Fruit fly (Drosophila melanogaster) whole organism, embryonic: ENCODE data around the gene Gclc.

Experiments used
- Abd-B ChIP-seq: fragments of 200-800 bp; sonication (Bioruptor generic); optimal IDR thresholded peaks from 2 replicates; lab custom pipeline; 2018; ENCODE audit warnings: missing biosample characterization, mild to moderate bottlenecking, missing genetic modification characterization, moderate library complexity
- Adf1 ChIP-seq: fragments of 200-800 bp; sonication (Bioruptor generic); IDR thresholded peaks from 2 replicates; pipeline ENCODE4 v1.3.6; 2022; ENCODE audit warnings: missing biosample characterization, missing genetic modification characterization
- C15 ChIP-seq: fragments of 200-800 bp; sonication (Bioruptor generic); IDR thresholded peaks from 3 replicates; pipeline ENCODE4 v1.3.6; 2022; ENCODE audit warnings: missing biosample characterization, missing genetic modification characterization
- CG12659 ChIP-seq: fragments of 200-800 bp; sonication (Bioruptor generic); optimal IDR thresholded peaks from 3 replicates; lab custom pipeline; 2017; ENCODE audit warnings: mild to moderate bottlenecking, missing biosample characterization, missing genetic modification reagents, missing genetic modification characterization
- CG13775 ChIP-seq: fragments of 200-800 bp; sonication (Bioruptor generic); optimal IDR thresholded peaks from 3 replicates; lab custom pipeline; 2017; ENCODE audit warnings: missing biosample characterization, mild to moderate bottlenecking, missing genetic modification characterization
- CG15514 ChIP-seq: fragments of 200-800 bp; sonication (Bioruptor generic); optimal IDR thresholded peaks from 3 replicates; lab custom pipeline; 2017; ENCODE audit warnings: missing biosample characterization, missing genetic modification characterization, mild to moderate bottlenecking, moderate library complexity, missing genetic modification reagents
- CG17802 ChIP-seq: fragments of 200-800 bp; sonication (Bioruptor generic); optimal IDR thresholded peaks from 2 replicates; lab custom pipeline; 2018; ENCODE audit warnings: missing biosample characterization, mild to moderate bottlenecking, missing genetic modification characterization, moderate library complexity
- CG2199 ChIP-seq: fragments of 200-800 bp; sonication (Bioruptor generic); IDR thresholded peaks from 3 replicates; pipeline ENCODE4 v1.3.6; 2022; ENCODE audit warnings: missing biosample characterization, missing genetic modification characterization
- CG2678 ChIP-seq: fragments of 200-800 bp; sonication (Bioruptor generic); optimal IDR thresholded peaks from 3 replicates; lab custom pipeline; 2019; ENCODE audit warnings: missing biosample characterization, mild to moderate bottlenecking, missing genetic modification characterization, moderate library complexity
- CG30403 ChIP-seq: fragments of 200-800 bp; sonication (Bioruptor generic); optimal IDR thresholded peaks from 3 replicates; lab custom pipeline; 2016; ENCODE audit warnings: missing biosample characterization, missing genetic modification characterization
- CG33213 ChIP-seq: fragments of 200-800 bp; sonication (Bioruptor generic); optimal IDR thresholded peaks from 3 replicates; lab custom pipeline; 2016; ENCODE audit warnings: missing biosample characterization, missing genetic modification characterization
- CG34422 ChIP-seq: fragments of 200-800 bp; sonication (Bioruptor generic); IDR thresholded peaks from 3 replicates; pipeline ENCODE4 v1.3.6; 2022; ENCODE audit warnings: missing biosample characterization, missing genetic modification characterization
- CG4820 ChIP-seq: fragments of 200-800 bp; sonication (Bioruptor generic); optimal IDR thresholded peaks from 3 replicates; lab custom pipeline; 2016; ENCODE audit warnings: missing biosample characterization, missing genetic modification characterization
- CG7963 ChIP-seq: fragments of 200-800 bp; sonication (Bioruptor generic); IDR thresholded peaks from 3 replicates; pipeline ENCODE4 v1.3.6; 2022; ENCODE audit warnings: missing biosample characterization, missing genetic modification characterization; ENCODE audit not compliant: partially characterized antibody
- CG9215 ChIP-seq: fragments of 200-800 bp; sonication (Bioruptor generic); IDR thresholded peaks from 2 replicates; pipeline ENCODE4 v1.3.6; 2022; ENCODE audit warnings: missing biosample characterization, missing genetic modification characterization
- CG9817 ChIP-seq: fragments of 200-800 bp; sonication (Bioruptor generic); optimal IDR thresholded peaks from 2 replicates; lab custom pipeline; 2018; ENCODE audit warnings: missing biosample characterization, mild to moderate bottlenecking, missing genetic modification characterization, moderate library complexity
- Chrac-16 ChIP-seq: fragments of 200-800 bp; sonication (Bioruptor generic); optimal IDR thresholded peaks from 3 replicates; lab custom pipeline; 2016; ENCODE audit warnings: missing biosample characterization, missing genetic modification characterization
- Dip3 ChIP-seq: fragments of 200-800 bp; sonication (Bioruptor generic); optimal IDR thresholded peaks from 3 replicates; lab custom pipeline; 2016; ENCODE audit warnings: missing biosample characterization, missing genetic modification characterization
- H2.0 ChIP-seq: fragments of 200-800 bp; sonication (Bioruptor generic); IDR thresholded peaks from 2 replicates; pipeline ENCODE4 v1.3.6; 2022; ENCODE audit warnings: missing biosample characterization, missing genetic modification characterization
- HLH54F ChIP-seq: fragments of 200-800 bp; sonication (Bioruptor generic); optimal IDR thresholded peaks from 3 replicates; lab custom pipeline; 2016; ENCODE audit warnings: missing biosample characterization, missing genetic modification characterization
- Hand ChIP-seq: fragments of 200-800 bp; sonication (Bioruptor generic); optimal IDR thresholded peaks from 2 replicates; lab custom pipeline; 2017; ENCODE audit warnings: mild to moderate bottlenecking, missing biosample characterization, missing genetic modification reagents, missing genetic modification characterization
- HmgD ChIP-seq: fragments of 200-800 bp; sonication (Bioruptor generic); optimal IDR thresholded peaks from 3 replicates; lab custom pipeline; 2016; ENCODE audit warnings: missing biosample characterization, missing genetic modification characterization
- Hr51 ChIP-seq, 2 experiments: fragments of 200-800 bp; sonication (Bioruptor generic); optimal IDR thresholded peaks; 2 replicates in 1 of 2; 3 replicates in 1 of 2; lab custom pipeline; 2016 to 2018; ENCODE audit warnings: missing biosample characterization in 2 of 2, missing genetic modification characterization in 2 of 2, mild to moderate bottlenecking in 1 of 2, moderate library complexity in 1 of 2
- Kr ChIP-seq: fragments of 200-800 bp; sonication (Bioruptor generic); optimal IDR thresholded peaks from 2 replicates; lab custom pipeline; 2017; ENCODE audit warnings: missing biosample characterization, mild to moderate bottlenecking, missing genetic modification characterization
- MBD-R2 ChIP-seq: fragments of 200-800 bp; sonication (Bioruptor generic); IDR thresholded peaks from 2 replicates; pipeline ENCODE4 v1.3.6; 2022; ENCODE audit warnings: missing biosample characterization, missing genetic modification characterization
- MESR4 ChIP-seq: fragments of 200-800 bp; sonication (Bioruptor generic); optimal IDR thresholded peaks from 2 replicates; lab custom pipeline; 2018; ENCODE audit warnings: missing biosample characterization, mild to moderate bottlenecking, missing genetic modification characterization, moderate library complexity
- Max ChIP-seq: fragments of 200-800 bp; sonication (Bioruptor generic); optimal IDR thresholded peaks from 2 replicates; lab custom pipeline; 2016; ENCODE audit warnings: missing biosample characterization, mild to moderate bottlenecking, missing genetic modification characterization
- Meics ChIP-seq: fragments of 200-800 bp; sonication (Bioruptor generic); optimal IDR thresholded peaks from 2 replicates; lab custom pipeline; 2017; ENCODE audit warnings: missing biosample characterization, mild to moderate bottlenecking, missing genetic modification characterization
- Myb ChIP-seq: fragments of 200-800 bp; sonication (Bioruptor generic); optimal IDR thresholded peaks from 2 replicates; lab custom pipeline; 2016; ENCODE audit warnings: missing biosample characterization, missing genetic modification characterization
- NC2β ChIP-seq: fragments of 200-800 bp; sonication (Bioruptor generic); optimal IDR thresholded peaks from 2 replicates; lab custom pipeline; 2016; ENCODE audit warnings: missing biosample characterization, missing genetic modification characterization
- Oaz ChIP-seq: fragments of 200-800 bp; sonication (Bioruptor generic); IDR thresholded peaks from 2 replicates; pipeline ENCODE4 v1.3.6; 2022; ENCODE audit warnings: missing biosample characterization, missing genetic modification characterization
- Pdp1 ChIP-seq, 2 experiments: fragments of 200-800 bp; sonication (Bioruptor generic); optimal IDR thresholded peaks; 3 replicates each; lab custom pipeline; 2016; ENCODE audit warnings: missing biosample characterization in 2 of 2, missing genetic modification characterization in 2 of 2, mild to moderate bottlenecking in 1 of 2, moderate library complexity in 1 of 2
- Poxn ChIP-seq: fragments of 200-800 bp; sonication (Bioruptor generic); IDR thresholded peaks from 2 replicates; pipeline ENCODE4 v1.3.6; 2022; ENCODE audit warnings: missing biosample characterization, missing genetic modification characterization
- Sox102F ChIP-seq: fragments of 200-800 bp; sonication (Bioruptor generic); optimal IDR thresholded peaks from 2 replicates; lab custom pipeline; 2018; ENCODE audit warnings: missing biosample characterization, mild to moderate bottlenecking, missing genetic modification characterization, moderate library complexity
- bigmax ChIP-seq: fragments of 200-800 bp; sonication (Bioruptor generic); optimal IDR thresholded peaks from 2 replicates; lab custom pipeline; 2018; ENCODE audit warnings: missing biosample characterization, mild to moderate bottlenecking, missing genetic modification characterization
- crc ChIP-seq: fragments of 200-800 bp; sonication (Bioruptor generic); optimal IDR thresholded peaks from 2 replicates; lab custom pipeline; 2016; ENCODE audit warnings: missing biosample characterization, missing genetic modification characterization
- dpn ChIP-seq, 2 experiments: fragments of 200-800 bp; sonication (Bioruptor generic); optimal IDR thresholded peaks; 3 replicates each; lab custom pipeline; 2016; ENCODE audit warnings: missing biosample characterization in 2 of 2, missing genetic modification characterization in 2 of 2
- gfzf ChIP-seq: fragments of 200-800 bp; sonication (Bioruptor generic); optimal IDR thresholded peaks from 2 replicates; lab custom pipeline; 2016; ENCODE audit warnings: missing biosample characterization, mild to moderate bottlenecking, missing genetic modification characterization, moderate library complexity
- ham ChIP-seq: fragments of 200-800 bp; sonication (Bioruptor generic); IDR thresholded peaks from 2 replicates; pipeline ENCODE4 v1.3.6; 2022; ENCODE audit warnings: missing biosample characterization, missing genetic modification characterization
- hkb ChIP-seq, 2 experiments: fragments of 200-800 bp in 1 of 2; fragments of >200 bp in 1 of 2; sonication (Bioruptor generic) in 1 of 2; IDR thresholded peaks in 1 of 2; optimal IDR thresholded peaks in 1 of 2; 2 replicates each; pipeline versions ENCODE4 v1.3.6 to Lab custom; 2017 to 2022; ENCODE audit warnings: missing biosample characterization in 1 of 2, missing genetic modification characterization in 1 of 2
- jing ChIP-seq: fragments of 200-800 bp; sonication (Bioruptor generic); optimal IDR thresholded peaks from 2 replicates; lab custom pipeline; 2018; ENCODE audit warnings: missing biosample characterization, mild to moderate bottlenecking, missing genetic modification characterization
- pros ChIP-seq: fragments of 200-800 bp; sonication (Bioruptor generic); optimal IDR thresholded peaks from 3 replicates; lab custom pipeline; 2019; ENCODE audit warnings: missing biosample characterization, mild to moderate bottlenecking, missing genetic modification characterization, moderate library complexity
- run ChIP-seq: fragments of 200-800 bp; sonication (Bioruptor generic); optimal IDR thresholded peaks from 3 replicates; lab custom pipeline; 2018; ENCODE audit warnings: missing biosample characterization, mild to moderate bottlenecking, missing genetic modification characterization
- sima ChIP-seq: fragments of 200-800 bp; sonication (Bioruptor generic); optimal IDR thresholded peaks from 2 replicates; lab custom pipeline; 2016; ENCODE audit warnings: missing biosample characterization, missing genetic modification characterization
- slbo ChIP-seq: fragments of 200-800 bp; sonication (Bioruptor generic); IDR thresholded peaks from 2 replicates; pipeline ENCODE4 v1.3.6; 2022; ENCODE audit warnings: missing biosample characterization, missing genetic modification characterization
- twi ChIP-seq: fragments of 200-800 bp; optimal IDR thresholded peaks from 2 replicates; lab custom pipeline; 2019; ENCODE audit warnings: missing biosample characterization, mild to moderate bottlenecking, missing genetic modification characterization, moderate library complexity
- wdn ChIP-seq: fragments of 200-800 bp; sonication (Bioruptor generic); IDR thresholded peaks from 2 replicates; pipeline ENCODE4 v1.3.6; 2022; ENCODE audit warnings: missing biosample characterization, missing genetic modification characterization
- zen2 ChIP-seq: fragments of 200-800 bp; sonication (Bioruptor generic); IDR thresholded peaks from 3 replicates; pipeline ENCODE4 v1.3.6; 2022; ENCODE audit warnings: missing biosample characterization, missing genetic modification characterization; ENCODE audit not compliant: partially characterized antibody
- zfh2 ChIP-seq: fragments of 200-800 bp; sonication (Bioruptor generic); optimal IDR thresholded peaks from 2 replicates; lab custom pipeline; 2016; ENCODE audit warnings: missing biosample characterization, missing genetic modification characterization

Gene Gclc

dm6 chrX:8112715-8113114 is 3.2 kb downstream of the Gclc start (continued):
- TF ChIP-seq HmgD (GFP tag; lab: Kevin White, UChicago): no peak
- peak; percentile 67 for TF ChIP-seq Meics (GFP tag; lab: Kevin White, UChicago)
- peak; percentile 42 for TF ChIP-seq Abd-B (GFP tag; lab: Kevin White, UChicago)
- no peak for TF ChIP-seq Hand (GFP tag; lab: Kevin White, UChicago)
- TF ChIP-seq CG2199: no peak
- TF ChIP-seq CG2678 (tag; lab: Kevin White, UChicago): peak; percentile 57
- 0 out of 2 replicates have a peak, but pooled peaks have one; percentile 14 for TF ChIP-seq ham (GFP tag; lab: Robert Waterston, UW)
- TF ChIP-seq CG30403: peak; percentile 30
- TF ChIP-seq CG34422 (GFP tag; lab: Robert Waterston, UW): no peak
- 0 out of 3 replicates have a peak, but pooled peaks have one; percentile 13 for TF ChIP-seq C15 (GFP tag; lab: Robert Waterston, UW)
- peak; percentile 3 for TF ChIP-seq zfh2 (GFP tag; lab: Kevin White, UChicago)
- TF ChIP-seq MBD-R2 (GFP tag; lab: Robert Waterston, UW): peak; percentile 29; the same call in 1 of the 2 replicates
- no peak for TF ChIP-seq Chrac-16 (GFP tag; lab: Kevin White, UChicago)
- TF ChIP-seq CG7963 (GFP tag; lab: Robert Waterston, UW): no peak
- TF ChIP-seq Adf1: peak; percentile 11; the same call in 1 of the 2 replicates
- TF ChIP-seq CG33213 (GFP tag; lab: Kevin White, UChicago): no peak
- TF ChIP-seq sima (GFP tag; lab: Kevin White, UChicago): no peak
- no peak for TF ChIP-seq CG4820 (GFP tag; lab: Kevin White, UChicago)
- no peak for TF ChIP-seq zen2 (GFP tag; lab: Robert Waterston, UW)
- TF ChIP-seq CG15514 (GFP tag; lab: Kevin White, UChicago): peak; percentile 17
- TF ChIP-seq HLH54F (GFP tag; lab: Kevin White, UChicago): no peak
- no peak for TF ChIP-seq jing (GFP tag; lab: Kevin White, UChicago)
- TF ChIP-seq CG17802 (tag; lab: Kevin White, UChicago): no peak
- no peak for TF ChIP-seq MESR4
- TF ChIP-seq Max (GFP tag; lab: Kevin White, UChicago): no peak
- no peak for TF ChIP-seq hkb (optimal IDR thresholded peaks at IDR 0.05; lab: Kevin White, UChicago)
- peak; percentile 39; the same call in 1 of the 2 replicates for TF ChIP-seq hkb (GFP tag; IDR thresholded peaks at IDR 0.05; lab: Robert Waterston, UW)
- TF ChIP-seq Sox102F: peak; percentile 1
- no peak for TF ChIP-seq pros (GFP tag; lab: Kevin White, UChicago)
- TF ChIP-seq Pdp1 (GFP tag; optimal IDR thresholded peaks at IDR 0.05; lab: Kevin White, UChicago): peak in 1 of 2 experiments; percentile 14
- 0 out of 2 replicates have a peak, but pooled peaks have one; percentile 31 for TF ChIP-seq Oaz (GFP tag; lab: Robert Waterston, UW)
- peak; percentile 35 for TF ChIP-seq CG12659
- TF ChIP-seq wdn: 0 out of 2 replicates have a peak, but pooled peaks have one; percentile 22
- TF ChIP-seq Myb (GFP tag; lab: Kevin White, UChicago): no peak
- no peak for TF ChIP-seq crc (GFP tag; lab: Kevin White, UChicago)
- 0 out of 2 replicates have a peak, but pooled peaks have one; percentile 15 for TF ChIP-seq CG9215 (GFP tag; lab: Robert Waterston, UW)
- TF ChIP-seq bigmax (GFP tag; lab: Kevin White, UChicago): no peak
- peak; percentile 2 for TF ChIP-seq Dip3
- TF ChIP-seq CG13775: peak; percentile 32
- no peak for TF ChIP-seq H2.0 (GFP tag; lab: Robert Waterston, UW)
- peak; percentile 19 for TF ChIP-seq CG9817 (tag; lab: Kevin White, UChicago)
- TF ChIP-seq NC2β (GFP tag; lab: Kevin White, UChicago): no peak
- 0 out of 2 replicates have a peak, but pooled peaks have one; percentile 11 for TF ChIP-seq Poxn
- TF ChIP-seq gfzf: no peak
- peak in 1 of 2 experiments; percentile 42 for TF ChIP-seq Hr51 (GFP tag; optimal IDR thresholded peaks at IDR 0.05; lab: Kevin White, UChicago)
- TF ChIP-seq Kr (GFP tag; lab: Kevin White, UChicago): no peak
- TF ChIP-seq run (tag; lab: Kevin White, UChicago): no peak
- TF ChIP-seq dpn (GFP tag; optimal IDR thresholded peaks at IDR 0.05; lab: Kevin White, UChicago): peak; percentile 7 to 52
- TF ChIP-seq slbo (GFP tag; lab: Robert Waterston, UW): peak; percentile 75
- no peak for TF ChIP-seq twi
